Worm (Caenorhabditis elegans) whole organism, young adult: ENCODE measurements around the gene F18A12.2.

Source experiments
- B0261.1 ChIP-seq: sonication (generic microtip); optimal IDR thresholded peaks from 2 replicates; lab custom pipeline; 2016; ENCODE audit warnings: mild to moderate bottlenecking, missing genetic modification characterization, moderate library complexity, missing compliant biosample characterization
- C17E4.6 ChIP-seq: fragments of 200-800 bp; sonication (Bioruptor generic); IDR thresholded peaks from 2 replicates; pipeline ENCODE4 v1.3.6; 2022; ENCODE audit warnings: missing genetic modification reagents, missing genetic modification characterization, missing compliant biosample characterization
- D2030.7 ChIP-seq: fragments of 200-800 bp; sonication (Bioruptor generic); IDR thresholded peaks from 2 replicates; pipeline ENCODE4 v1.3.6; 2022; ENCODE audit warnings: missing genetic modification reagents, missing genetic modification characterization, missing compliant biosample characterization
- F10E7.11 ChIP-seq: sonication (generic microtip); optimal IDR thresholded peaks from 2 replicates; lab custom pipeline; 2017; ENCODE audit warnings: mild to moderate bottlenecking, missing genetic modification characterization, moderate library complexity, missing compliant biosample characterization
- F39B2.1 ChIP-seq: fragments of 200-800 bp; sonication (Bioruptor generic); IDR thresholded peaks from 2 replicates; pipeline ENCODE4 v1.3.6; 2022; ENCODE audit warnings: missing genetic modification reagents, missing genetic modification characterization, missing compliant biosample characterization
- F49E8.2 ChIP-seq: sonication (generic microtip); optimal IDR thresholded peaks from 3 replicates; lab custom pipeline; 2017; ENCODE audit warnings: missing genetic modification characterization, mild to moderate bottlenecking, missing compliant biosample characterization, antibody characterized with exemption, moderate library complexity; ENCODE audit not compliant: insufficient read depth
- T07F8.4 ChIP-seq: sonication (generic microtip); optimal IDR thresholded peaks from 2 replicates; lab custom pipeline; 2016; ENCODE audit warnings: mild to moderate bottlenecking, missing genetic modification characterization, moderate library complexity, missing compliant biosample characterization
- T26A5.8 ChIP-seq: sonication (generic microtip); optimal IDR thresholded peaks from 2 replicates; lab custom pipeline; 2016; ENCODE audit warnings: missing genetic modification characterization, missing compliant biosample characterization
- Y56A3A.18 ChIP-seq: fragments of 200-800 bp; sonication (Bioruptor generic); IDR thresholded peaks from 2 replicates; pipeline ENCODE4 v1.3.6; 2022; ENCODE audit warnings: missing genetic modification reagents, missing genetic modification characterization, missing compliant biosample characterization
- ZK185.1 ChIP-seq: sonication (generic microtip); optimal IDR thresholded peaks from 2 replicates; lab custom pipeline; 2016; ENCODE audit warnings: mild to moderate bottlenecking, missing genetic modification characterization, missing compliant biosample characterization; ENCODE audit not compliant: poor library complexity, severe bottlenecking
- ama-1 ChIP-seq, 3 experiments: fragments of 150-350 bp in 1 of 3; sonication (generic microtip) in 2 of 3; optimal IDR thresholded peaks; 2 replicates each; lab custom pipeline; 2014 to 2018; ENCODE audit warnings: missing biosample characterization in 2 of 3, missing genetic modification characterization in 2 of 3, missing genetic modification reagents in 2 of 3
- aptf-2 ChIP-seq: fragments of 200-800 bp; sonication (Bioruptor generic); conservative IDR thresholded peaks from 2 replicates; pipeline ENCODE4 v1.3.6; 2022; ENCODE audit warnings: missing genetic modification reagents, missing genetic modification characterization, missing compliant biosample characterization
- aptf-3 ChIP-seq: fragments of 200-800 bp; sonication (Bioruptor generic); IDR thresholded peaks from 2 replicates; pipeline ENCODE4 v1.3.6; 2022; ENCODE audit warnings: missing genetic modification characterization, missing compliant biosample characterization
- athp-1 ChIP-seq: sonication (generic microtip); optimal IDR thresholded peaks from 2 replicates; lab custom pipeline; 2017; ENCODE audit warnings: mild to moderate bottlenecking, missing genetic modification characterization, missing compliant biosample characterization
- attf-5 ChIP-seq: fragments of 200-800 bp; sonication (Bioruptor generic); optimal IDR thresholded peaks from 2 replicates; lab custom pipeline; 2018; ENCODE audit warnings: mild to moderate bottlenecking, missing genetic modification characterization, missing compliant biosample characterization
- ccch-3 ChIP-seq: fragments of 200-800 bp; sonication (Bioruptor generic); optimal IDR thresholded peaks from 2 replicates; lab custom pipeline; 2018; ENCODE audit warnings: mild to moderate bottlenecking, missing genetic modification characterization, missing compliant biosample characterization
- cebp-2 ChIP-seq: fragments of 200-800 bp; sonication (Bioruptor generic); IDR thresholded peaks from 2 replicates; pipeline ENCODE4 v1.3.6; 2022; ENCODE audit warnings: missing genetic modification characterization, missing compliant biosample characterization
- ceh-79 ChIP-seq: sonication (generic microtip); optimal IDR thresholded peaks from 2 replicates; lab custom pipeline; 2017; ENCODE audit warnings: mild to moderate bottlenecking, missing genetic modification characterization, missing compliant biosample characterization
- dpff-1 ChIP-seq: sonication (generic microtip); optimal IDR thresholded peaks from 2 replicates; lab custom pipeline; 2017; ENCODE audit warnings: mild to moderate bottlenecking, missing genetic modification characterization, missing compliant biosample characterization
- ets-4 ChIP-seq: fragments of 200-800 bp; sonication (Bioruptor generic); optimal IDR thresholded peaks from 2 replicates; lab custom pipeline; 2018; ENCODE audit warnings: mild to moderate bottlenecking, missing genetic modification characterization, missing compliant biosample characterization
- him-1 ChIP-seq: sonication (generic microtip); optimal IDR thresholded peaks from 2 replicates; lab custom pipeline; 2016; ENCODE audit warnings: missing genotype, missing genetic modification reagents, missing genetic modification characterization, missing compliant biosample characterization
- hlh-26 ChIP-seq: fragments of 200-800 bp; sonication (Bioruptor generic); conservative IDR thresholded peaks from 2 replicates; pipeline ENCODE4 v1.3.6; 2022; ENCODE audit warnings: missing genetic modification reagents, missing genetic modification characterization, missing compliant biosample characterization
- hmg-1.2 ChIP-seq: fragments of 200-800 bp; sonication (Bioruptor generic); IDR thresholded peaks from 2 replicates; pipeline ENCODE4 v1.3.6; 2022; ENCODE audit warnings: missing genetic modification reagents, missing genetic modification characterization, missing compliant biosample characterization
- let-607 ChIP-seq, 2 experiments: fragments of 200-800 bp in 1 of 2; sonication (Bioruptor generic) in 1 of 2; sonication (generic microtip) in 1 of 2; optimal IDR thresholded peaks; 2 replicates each; lab custom pipeline; 2016 to 2018; ENCODE audit warnings: mild to moderate bottlenecking in 2 of 2, missing compliant biosample characterization in 2 of 2, missing genetic modification characterization in 2 of 2, moderate library complexity in 2 of 2, missing genotype in 1 of 2
- lin-40 ChIP-seq: sonication (generic microtip); optimal IDR thresholded peaks from 2 replicates; lab custom pipeline; 2016; ENCODE audit warnings: missing genetic modification characterization, mild to moderate bottlenecking, missing compliant biosample characterization, missing genotype, missing genetic modification reagents
- madf-6 ChIP-seq: fragments of 200-800 bp; sonication (Bioruptor generic); IDR thresholded peaks from 2 replicates; pipeline ENCODE4 v1.3.6; 2022; ENCODE audit warnings: missing genetic modification reagents, missing genetic modification characterization, missing compliant biosample characterization
- madf-8 ChIP-seq: fragments of 200-800 bp; sonication (Bioruptor generic); conservative IDR thresholded peaks from 2 replicates; pipeline ENCODE4 v1.3.6; 2022; ENCODE audit warnings: missing genetic modification reagents, missing genetic modification characterization, missing compliant biosample characterization
- nhr-80 ChIP-seq: sonication (generic microtip); optimal IDR thresholded peaks from 2 replicates; lab custom pipeline; 2016; ENCODE audit warnings: missing genetic modification characterization, missing compliant biosample characterization
- pha-4 ChIP-seq: fragments of 150-350 bp; sonication (generic microtip); optimal IDR thresholded peaks from 2 replicates; lab custom pipeline; 2014; ENCODE audit warnings: missing biosample characterization, missing genetic modification reagents, missing genetic modification characterization
- repo-1 ChIP-seq: sonication (generic microtip); optimal IDR thresholded peaks from 2 replicates; lab custom pipeline; 2017; ENCODE audit warnings: mild to moderate bottlenecking, missing genetic modification characterization, missing compliant biosample characterization
- rpc-1 ChIP-seq, 2 experiments: fragments of 150-350 bp in 1 of 2; sonication (generic microtip) in 1 of 2; optimal IDR thresholded peaks; 2 replicates each; lab custom pipeline; 2014 to 2018; ENCODE audit warnings: missing biosample characterization in 1 of 2, missing genetic modification characterization in 1 of 2, missing genetic modification reagents in 1 of 2, missing genotype in 1 of 2
- sdz-38 ChIP-seq: sonication (generic microtip); optimal IDR thresholded peaks from 2 replicates; lab custom pipeline; 2016; ENCODE audit warnings: missing genotype, missing genetic modification characterization, missing compliant biosample characterization
- sea-2 ChIP-seq: fragments of 200-800 bp; sonication (Bioruptor generic); IDR thresholded peaks from 2 replicates; pipeline ENCODE4 v1.3.6; 2022; ENCODE audit warnings: missing genetic modification characterization, missing compliant biosample characterization
- snpc-1.1 ChIP-seq: sonication (generic microtip); optimal IDR thresholded peaks from 2 replicates; lab custom pipeline; 2017; ENCODE audit warnings: missing genetic modification characterization, mild to moderate bottlenecking, missing compliant biosample characterization, antibody characterized with exemption, moderate library complexity, missing genotype, missing genetic modification reagents; ENCODE audit not compliant: insufficient read depth
- snpc-4 ChIP-seq, 5 experiments: fragments of 150-350 bp in 1 of 5; sonication (generic microtip) in 4 of 5; optimal IDR thresholded peaks; 2 replicates each; lab custom pipeline; 2014 to 2018; ENCODE audit warnings: missing genetic modification characterization in 5 of 5, missing biosample characterization in 3 of 5, antibody characterized with exemption in 2 of 5, mild to moderate bottlenecking in 2 of 5, missing compliant biosample characterization in 2 of 5, missing genotype in 2 of 5, moderate library complexity in 2 of 5, missing genetic modification reagents in 1 of 5
- tbx-9 ChIP-seq: sonication (generic microtip); optimal IDR thresholded peaks from 2 replicates; lab custom pipeline; 2016; ENCODE audit warnings: borderline replicate concordance, missing genetic modification characterization, inconsistent platforms, missing compliant biosample characterization
- tlf-1 ChIP-seq: fragments of 200-800 bp; sonication (Bioruptor generic); optimal IDR thresholded peaks from 2 replicates; lab custom pipeline; 2018; ENCODE audit warnings: mild to moderate bottlenecking, missing genetic modification characterization, missing compliant biosample characterization
- zfh-2 ChIP-seq: fragments of 200-800 bp; sonication (Bioruptor generic); conservative IDR thresholded peaks from 2 replicates; pipeline ENCODE4 v1.3.6; 2022; ENCODE audit warnings: missing genetic modification reagents, missing genetic modification characterization, missing compliant biosample characterization
- ztf-18 ChIP-seq: sonication (generic microtip); optimal IDR thresholded peaks from 2 replicates; lab custom pipeline; 2016; ENCODE audit warnings: missing genotype, mild to moderate bottlenecking, missing genetic modification characterization, missing compliant biosample characterization
- ztf-25 ChIP-seq: fragments of 200-800 bp; sonication (Bioruptor generic); IDR thresholded peaks from 2 replicates; pipeline ENCODE4 v1.3.6; 2022; ENCODE audit warnings: missing genetic modification reagents, missing genetic modification characterization, missing compliant biosample characterization

Gene F18A12.2

DNA sequence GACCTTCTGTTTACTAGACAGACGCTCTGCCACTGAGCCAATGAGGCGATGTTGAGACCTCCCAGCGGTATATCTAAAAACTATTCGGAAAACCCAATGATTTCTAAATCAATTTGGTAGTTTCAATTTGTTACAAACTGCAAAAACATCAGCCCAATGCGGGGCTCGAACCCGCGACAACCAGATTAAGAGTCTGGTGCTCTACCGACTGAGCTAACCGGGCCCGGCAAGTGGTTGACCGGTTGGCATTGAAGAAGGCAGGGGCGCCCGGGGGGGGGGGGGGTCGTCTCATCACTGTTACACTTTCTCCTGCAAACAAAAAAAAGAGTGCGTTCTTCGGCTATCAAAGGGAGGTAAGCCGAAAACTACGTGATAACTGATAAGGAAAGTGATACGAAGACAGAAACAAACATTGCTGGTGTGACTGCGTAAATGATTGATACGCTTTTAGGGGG, 24.6 kb downstream of the F18A12.2 start (continued):
- no peak for TF ChIP-seq F49E8.2 (tag; lab: Kevin White, UChicago)
- TF ChIP-seq sdz-38 = no peak
- peak; percentile 60; the same call in 1 of the 2 replicates for TF ChIP-seq ztf-25 (GFP tag; lab: Robert Waterston, UW)
- peak; percentile 82 for TF ChIP-seq repo-1 (tag; lab: Kevin White, UChicago)
- peak; percentile 33 for TF ChIP-seq ets-4 (GFP tag; lab: Kevin White, UChicago)
- TF ChIP-seq Y56A3A.18 (GFP tag; lab: Robert Waterston, UW) = peak; percentile 87
- TF ChIP-seq ccch-3 (GFP tag; lab: Kevin White, UChicago) = no peak
- TF ChIP-seq nhr-80 (tag; lab: Kevin White, UChicago) = peak; percentile 79
- peak; percentile 55 for TF ChIP-seq attf-5 (GFP tag; lab: Kevin White, UChicago)
- TF ChIP-seq him-1 (tag; lab: Kevin White, UChicago) = peak; percentile 93
- no peak for TF ChIP-seq hlh-26 (GFP tag; lab: Robert Waterston, UW)
- no peak for TF ChIP-seq F39B2.1 (GFP tag; lab: Robert Waterston, UW)
- no peak for TF ChIP-seq ZK185.1
- no peak for TF ChIP-seq dpff-1 (tag; lab: Kevin White, UChicago)
- TF ChIP-seq ceh-79 (tag; lab: Kevin White, UChicago) = peak; percentile 75
- peak; percentile 74 for TF ChIP-seq athp-1
- no peak for TF ChIP-seq lin-40 (tag; lab: Kevin White, UChicago)
- peak; percentile 7 for TF ChIP-seq snpc-1.1
- peak; percentile 25 to 54 for TF ChIP-seq let-607 (tag; optimal IDR thresholded peaks at IDR 0.05; lab: Kevin White, UChicago)
- TF ChIP-seq aptf-2 (GFP tag; lab: Robert Waterston, UW) = peak; percentile 43; the same call in 1 of the 2 replicates
- no peak for TF ChIP-seq tbx-9 (tag; lab: Kevin White, UChicago)
- TF ChIP-seq hmg-1.2 = peak; percentile 74
- peak; percentile 92 for TF ChIP-seq zfh-2 (GFP tag; lab: Robert Waterston, UW)
- peak; percentile 58 for TF ChIP-seq snpc-4 (GFP tag; optimal IDR thresholded peaks at IDR 0.05; lab: Kevin White, UChicago)
- TF ChIP-seq snpc-4 (tag; optimal IDR thresholded peaks at IDR 0.05; lab: Kevin White, UChicago) = peak in 3 of 4 experiments; percentile 47 to 66 (median 60)
- TF ChIP-seq B0261.1 (tag; lab: Kevin White, UChicago) = peak; percentile 97
- peak; percentile 80 for TF ChIP-seq T07F8.4 (tag; lab: Kevin White, UChicago)
- no peak for TF ChIP-seq pha-4 (tag; lab: Kevin White, UChicago)
- 0 out of 2 replicates have a peak, but pooled peaks have one; percentile 37 for TF ChIP-seq aptf-3 (GFP tag; lab: Robert Waterston, UW)
- 0 out of 2 replicates have a peak, but pooled peaks have one; percentile 46 for TF ChIP-seq cebp-2 (GFP tag; lab: Robert Waterston, UW)
- peak; percentile 86 for TF ChIP-seq D2030.7 (GFP tag; lab: Robert Waterston, UW)
- peak; percentile 77 for TF ChIP-seq C17E4.6
- TF ChIP-seq T26A5.8 (tag; lab: Kevin White, UChicago) = peak; percentile 52
- TF ChIP-seq ama-1 (optimal IDR thresholded peaks at IDR 0.05; lab: Kevin White, UChicago) = no peak
- peak in 1 of 2 experiments; percentile 65 for TF ChIP-seq ama-1 (GFP tag; optimal IDR thresholded peaks at IDR 0.05; lab: Kevin White, UChicago)
- peak; percentile 27 for TF ChIP-seq tlf-1 (GFP tag; lab: Kevin White, UChicago)
- TF ChIP-seq, all 124 proteins: peak for 80

DNA sequence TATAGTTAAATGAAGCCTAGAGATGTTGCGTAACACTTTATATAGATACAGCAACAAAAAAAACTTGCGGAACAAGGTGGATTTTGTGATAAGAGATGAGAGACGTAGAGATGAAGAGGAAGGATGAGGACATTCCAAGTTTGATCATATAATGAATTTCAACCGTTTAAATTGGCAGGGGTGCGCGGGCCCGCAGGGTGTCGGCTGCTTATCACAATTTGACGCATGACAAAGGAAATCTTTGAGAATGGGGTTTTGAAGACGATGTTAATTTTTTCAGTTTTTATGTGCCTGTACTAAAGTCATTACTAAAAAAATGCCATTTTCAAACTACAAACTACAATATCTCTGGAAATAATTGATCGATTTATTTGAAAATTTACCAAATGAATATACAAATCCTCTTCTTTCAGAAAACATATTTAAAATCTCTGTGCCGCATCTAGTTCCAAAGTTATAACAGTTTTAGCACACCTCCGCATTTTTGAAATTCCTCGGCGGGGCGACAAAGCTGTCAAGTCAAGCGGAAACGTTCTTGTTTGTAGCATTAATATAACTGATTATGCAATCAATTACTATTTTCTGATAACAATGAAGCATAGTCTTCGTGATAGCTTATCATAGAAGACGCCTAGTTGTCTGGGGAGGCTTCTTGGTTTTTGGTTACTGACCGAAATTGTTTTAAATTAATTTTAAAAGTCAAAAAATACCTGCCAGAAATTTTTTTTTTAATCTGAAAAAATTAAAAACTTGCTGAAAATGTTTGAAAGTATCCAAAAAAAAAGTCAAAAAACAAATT, 25.4 kb downstream of the F18A12.2 start:
- TF ChIP-seq madf-8 (GFP tag; lab: Robert Waterston, UW) = no peak
- no peak for TF ChIP-seq ztf-18
- no peak for TF ChIP-seq athp-1
- peak; percentile 29 for TF ChIP-seq snpc-1.1
- TF ChIP-seq F10E7.11 (tag; lab: Kevin White, UChicago) = no peak
- TF ChIP-seq snpc-4 (GFP tag; optimal IDR thresholded peaks at IDR 0.05; lab: Kevin White, UChicago) = no peak
- TF ChIP-seq snpc-4 (tag; optimal IDR thresholded peaks at IDR 0.05; lab: Kevin White, UChicago) = peak in 2 of 4 experiments; percentile 36 to 78
- TF ChIP-seq B0261.1 (tag; lab: Kevin White, UChicago) = no peak
- TF ChIP-seq madf-6 (GFP tag; lab: Robert Waterston, UW) = no peak
- no peak for TF ChIP-seq rpc-1 (optimal IDR thresholded peaks at IDR 0.05; lab: Kevin White, UChicago)
- no peak for TF ChIP-seq rpc-1 (tag; optimal IDR thresholded peaks at IDR 0.05; lab: Kevin White, UChicago)
- TF ChIP-seq C17E4.6 = no peak
- no peak for TF ChIP-seq sea-2
